Worm (Caenorhabditis elegans) whole organism, L4 larva: ENCODE data around the gene T10G3.3.

Source experiments
- ama-1 ChIP-seq: fragments of 150-350 bp; optimal IDR thresholded peaks from 2 replicates; lab custom pipeline; 2014; ENCODE audit warnings: inconsistent platforms, mixed read lengths
- attf-4 ChIP-seq: sonication (generic microtip); optimal IDR thresholded peaks from 3 replicates; lab custom pipeline; 2017; ENCODE audit warnings: missing biosample characterization, missing genetic modification characterization
- lin-29 ChIP-seq: fragments of 200-800 bp; sonication (Bioruptor generic); IDR thresholded peaks from 2 replicates; pipeline ENCODE4 v1.3.6; 2022; ENCODE audit warnings: missing genetic modification reagents, missing genetic modification characterization, missing compliant biosample characterization
- lin-39 ChIP-seq: fragments of 150-350 bp; optimal IDR thresholded peaks from 2 replicates; lab custom pipeline; 2014; ENCODE audit warnings: missing biosample characterization, missing genetic modification reagents, missing genetic modification characterization
- lsy-2 ChIP-seq, 2 experiments: fragments of 150-350 bp in 1 of 2; sonication (generic microtip) in 1 of 2; optimal IDR thresholded peaks; 2 replicates each; lab custom pipeline; 2014 to 2017; ENCODE audit warnings: missing biosample characterization in 2 of 2, missing genetic modification characterization in 2 of 2
- nhr-28 ChIP-seq: fragments of 150-350 bp; optimal IDR thresholded peaks from 2 replicates; lab custom pipeline; 2014; ENCODE audit warnings: missing biosample characterization, missing genetic modification characterization
- nhr-6 ChIP-seq: fragments of 150-350 bp; optimal IDR thresholded peaks from 2 replicates; lab custom pipeline; 2014; ENCODE audit warnings: missing biosample characterization, missing genetic modification characterization
- nhr-76 ChIP-seq: fragments of 150-350 bp; optimal IDR thresholded peaks from 2 replicates; lab custom pipeline; 2014; ENCODE audit warnings: missing biosample characterization, missing genetic modification characterization
- pha-4 ChIP-seq, 2 experiments: fragments of 150-350 bp in 1 of 2; fragments of 200-800 bp in 1 of 2; sonication (Bioruptor generic) in 1 of 2; IDR thresholded peaks in 1 of 2; optimal IDR thresholded peaks in 1 of 2; 2 replicates each; pipeline versions ENCODE4 v1.3.6 to Lab custom; 2014 to 2022; ENCODE audit warnings: missing genetic modification characterization in 2 of 2, missing genetic modification reagents in 2 of 2, missing biosample characterization in 1 of 2, missing compliant biosample characterization in 1 of 2
- saeg-2 ChIP-seq: fragments of 200-800 bp; sonication (Bioruptor generic); IDR thresholded peaks from 2 replicates; pipeline ENCODE4 v1.3.6; 2022; ENCODE audit warnings: missing genetic modification reagents, missing genetic modification characterization, missing compliant biosample characterization
- unc-62 ChIP-seq, 3 experiments: fragments of 150-350 bp in 1 of 3; sonication (generic microtip); optimal IDR thresholded peaks in 2 of 3; peaks in 1 of 3; 1 replicate in 1 of 3; 2 replicates in 2 of 3; lab custom pipeline; 2014 to 2017; ENCODE audit warnings: missing biosample characterization in 3 of 3, missing genetic modification characterization in 3 of 3, missing genetic modification reagents in 3 of 3, missing genotype in 1 of 3
- ztf-11 ChIP-seq: fragments of 150-350 bp; optimal IDR thresholded peaks from 2 replicates; lab custom pipeline; 2014; ENCODE audit warnings: missing biosample characterization, missing genetic modification characterization

DNA sequence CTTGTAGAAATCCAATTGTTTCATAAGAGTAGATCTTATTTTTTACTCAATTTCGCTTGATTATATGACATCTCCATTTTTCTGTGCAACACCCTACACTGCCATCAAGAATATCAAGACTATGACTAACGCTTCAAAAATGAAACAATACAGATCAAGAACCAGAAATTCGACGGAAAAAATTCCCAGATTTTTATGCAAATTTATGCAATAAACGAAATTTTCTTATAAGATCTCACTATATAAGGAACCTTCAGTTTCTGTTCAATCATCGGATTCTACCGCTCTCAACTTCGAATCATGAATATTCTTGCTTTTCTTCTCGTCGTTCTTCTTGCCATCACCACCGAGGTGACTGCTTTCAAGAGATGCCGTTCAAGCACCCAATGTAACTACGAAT lies 16.3 kb upstream of the T10G3.3 start, which contains the start of gene R11G10.4:
- TF ChIP-seq attf-4 (tag; lab: Kevin White, UChicago) (no peak), unc-62 (GFP tag; optimal IDR thresholded peaks at IDR 0.05 in 1 of 2; lab: Kevin White, UChicago) (no peak), unc-62 (tag; optimal IDR thresholded peaks at IDR 0.05; lab: Kevin White, UChicago) (no peak), lin-29 (no peak), nhr-28 (tag; lab: Kevin White, UChicago) (no peak), nhr-76 (tag; lab: Kevin White, UChicago) (no peak), saeg-2 (GFP tag; lab: Robert Waterston, UW) (no peak), nhr-6 (tag; lab: Kevin White, UChicago) (no peak), pha-4 (GFP tag; IDR thresholded peaks at IDR 0.05; lab: Robert Waterston, UW) (no peak), pha-4 (tag; optimal IDR thresholded peaks at IDR 0.05; lab: Kevin White, UChicago) (no peak), ztf-11 (tag; lab: Kevin White, UChicago) (no peak), ama-1 (lab: Kevin White, UChicago) (no peak), lsy-2 (tag; optimal IDR thresholded peaks at IDR 0.05; lab: Kevin White, UChicago) (no peak), lin-39 (tag; lab: Kevin White, UChicago) (no peak)
